Fruit fly (Drosophila melanogaster) whole organism, embryonic: Measurements from ENCODE around the gene tHMG1.

Experiments used
- ATbp ChIP-seq: fragments of 200-800 bp; sonication (Bioruptor generic); optimal IDR thresholded peaks from 2 replicates; lab custom pipeline; 2017; ENCODE audit warnings: missing biosample characterization, mild to moderate bottlenecking, missing genetic modification characterization, missing genetic modification reagents
- Ada2b ChIP-seq: fragments of 200-800 bp; sonication (Bioruptor generic); IDR thresholded peaks from 2 replicates; pipeline ENCODE4 v1.3.6; 2022; ENCODE audit warnings: missing biosample characterization, missing genetic modification characterization
- CG10979 ChIP-seq: fragments of 200-800 bp; sonication (Bioruptor generic); optimal IDR thresholded peaks from 2 replicates; lab custom pipeline; 2018; ENCODE audit warnings: missing biosample characterization, mild to moderate bottlenecking, missing genetic modification characterization, moderate library complexity
- CG11560 ChIP-seq: fragments of 200-800 bp; sonication (Bioruptor generic); IDR thresholded peaks from 3 replicates; pipeline ENCODE4 v1.3.6; 2022; ENCODE audit warnings: missing biosample characterization, missing genetic modification characterization
- CG12071 ChIP-seq: fragments of 200-800 bp; sonication (Bioruptor generic); optimal IDR thresholded peaks from 3 replicates; lab custom pipeline; 2018; ENCODE audit warnings: missing biosample characterization, mild to moderate bottlenecking, missing genetic modification characterization
- CG12942 ChIP-seq: fragments of 200-800 bp; sonication (Bioruptor generic); optimal IDR thresholded peaks from 3 replicates; lab custom pipeline; 2016; ENCODE audit warnings: missing biosample characterization, missing genetic modification characterization
- CG13287 ChIP-seq: fragments of 200-800 bp; sonication (Bioruptor generic); IDR thresholded peaks from 2 replicates; pipeline ENCODE4 v1.3.6; 2022; ENCODE audit warnings: missing biosample characterization, missing genetic modification characterization; ENCODE audit not compliant: partially characterized antibody
- CG13424 ChIP-seq: fragments of 200-800 bp; sonication (Bioruptor generic); optimal IDR thresholded peaks from 2 replicates; lab custom pipeline; 2019; ENCODE audit warnings: missing biosample characterization, mild to moderate bottlenecking, missing genetic modification characterization, moderate library complexity
- CG14014 ChIP-seq: fragments of 200-800 bp; sonication (Bioruptor generic); IDR thresholded peaks from 2 replicates; pipeline ENCODE4 v1.3.6; 2022; ENCODE audit warnings: missing biosample characterization, missing genetic modification characterization
- CG15514 ChIP-seq: fragments of 200-800 bp; sonication (Bioruptor generic); optimal IDR thresholded peaks from 3 replicates; lab custom pipeline; 2017; ENCODE audit warnings: missing biosample characterization, missing genetic modification characterization, mild to moderate bottlenecking, moderate library complexity, missing genetic modification reagents
- CG1647 ChIP-seq: fragments of 200-800 bp; sonication (Bioruptor generic); optimal IDR thresholded peaks from 3 replicates; lab custom pipeline; 2016; ENCODE audit warnings: missing biosample characterization, missing genetic modification characterization
- CG17361 ChIP-seq: fragments of 200-800 bp; sonication (Bioruptor generic); IDR thresholded peaks from 3 replicates; pipeline ENCODE4 v1.3.6; 2022; ENCODE audit warnings: missing biosample characterization, missing genetic modification characterization
- CG31441 ChIP-seq: fragments of 200-800 bp; sonication (Bioruptor generic); IDR thresholded peaks from 2 replicates; pipeline ENCODE4 v1.3.6; 2022; ENCODE audit warnings: missing biosample characterization, missing genetic modification characterization
- CG3281 ChIP-seq: fragments of 200-800 bp; sonication (Bioruptor generic); optimal IDR thresholded peaks from 3 replicates; lab custom pipeline; 2017; ENCODE audit warnings: missing biosample characterization, mild to moderate bottlenecking, missing genetic modification characterization
- CG3847 ChIP-seq: fragments of 200-800 bp; sonication (Bioruptor generic); IDR thresholded peaks from 2 replicates; pipeline ENCODE4 v1.3.6; 2022; ENCODE audit warnings: missing biosample characterization, missing genetic modification characterization
- CG4282 ChIP-seq: fragments of 200-800 bp; sonication (Bioruptor generic); optimal IDR thresholded peaks from 2 replicates; lab custom pipeline; 2016; ENCODE audit warnings: missing biosample characterization, missing genetic modification characterization
- CG4328 ChIP-seq: fragments of 200-800 bp; sonication (Bioruptor generic); optimal IDR thresholded peaks from 3 replicates; lab custom pipeline; 2017; ENCODE audit warnings: missing biosample characterization, missing genetic modification reagents, missing genetic modification characterization
- CG4360 ChIP-seq: fragments of 200-800 bp; sonication (Bioruptor generic); IDR thresholded peaks from 2 replicates; pipeline ENCODE4 v1.3.6; 2022; ENCODE audit warnings: missing biosample characterization, missing genetic modification characterization
- CG6854 ChIP-seq: fragments of 200-800 bp; sonication (Bioruptor generic); optimal IDR thresholded peaks from 3 replicates; lab custom pipeline; 2017; ENCODE audit warnings: missing biosample characterization, mild to moderate bottlenecking, missing genetic modification characterization
- CG7556 ChIP-seq: fragments of 200-800 bp; sonication (Bioruptor generic); optimal IDR thresholded peaks from 2 replicates; lab custom pipeline; 2017; ENCODE audit warnings: missing biosample characterization, mild to moderate bottlenecking, missing genetic modification characterization
- CG8944 ChIP-seq: fragments of 200-800 bp; sonication (Bioruptor generic); optimal IDR thresholded peaks from 3 replicates; lab custom pipeline; 2016; ENCODE audit warnings: missing biosample characterization, missing genetic modification characterization
- CG9609 ChIP-seq: fragments of 200-800 bp; sonication (Bioruptor generic); optimal IDR thresholded peaks from 3 replicates; lab custom pipeline; 2016; ENCODE audit warnings: missing biosample characterization, missing genetic modification characterization
- Elba2 ChIP-seq: fragments of 200-800 bp; sonication (Bioruptor generic); optimal IDR thresholded peaks from 3 replicates; lab custom pipeline; 2016; ENCODE audit warnings: missing biosample characterization, missing genetic modification characterization
- Fer1 ChIP-seq: fragments of 200-800 bp; sonication (Bioruptor generic); optimal IDR thresholded peaks from 2 replicates; lab custom pipeline; 2017; ENCODE audit warnings: missing biosample characterization, mild to moderate bottlenecking, missing genetic modification characterization
- Fer2 ChIP-seq: fragments of 200-800 bp; sonication (Bioruptor generic); optimal IDR thresholded peaks from 2 replicates; lab custom pipeline; 2018; ENCODE audit warnings: missing biosample characterization, mild to moderate bottlenecking, missing genetic modification characterization, moderate library complexity
- HLH3B ChIP-seq: fragments of 200-800 bp; sonication (Bioruptor generic); IDR thresholded peaks from 2 replicates; pipeline ENCODE4 v1.3.6; 2022; ENCODE audit warnings: missing biosample characterization, missing genetic modification characterization
- MESR4 ChIP-seq: fragments of 200-800 bp; sonication (Bioruptor generic); optimal IDR thresholded peaks from 2 replicates; lab custom pipeline; 2018; ENCODE audit warnings: missing biosample characterization, mild to moderate bottlenecking, missing genetic modification characterization, moderate library complexity
- Nf-YA ChIP-seq: fragments of 200-800 bp; sonication (Bioruptor generic); IDR thresholded peaks from 2 replicates; pipeline ENCODE4 v1.3.6; 2022; ENCODE audit warnings: missing biosample characterization, missing genetic modification characterization
- Pdp1 ChIP-seq, 2 experiments: fragments of 200-800 bp; sonication (Bioruptor generic); optimal IDR thresholded peaks; 3 replicates each; lab custom pipeline; 2016; ENCODE audit warnings: missing biosample characterization in 2 of 2, missing genetic modification characterization in 2 of 2, mild to moderate bottlenecking in 1 of 2, moderate library complexity in 1 of 2
- Rfx ChIP-seq: fragments of 200-800 bp; sonication (Bioruptor generic); IDR thresholded peaks from 2 replicates; pipeline ENCODE4 v1.3.6; 2022; ENCODE audit warnings: missing biosample characterization, missing genetic modification characterization
- Rx ChIP-seq: fragments of 200-800 bp; sonication (Bioruptor generic); IDR thresholded peaks from 2 replicates; pipeline ENCODE4 v1.3.6; 2022; ENCODE audit warnings: missing biosample characterization, missing genetic modification characterization
- Spps ChIP-seq: fragments of 200-800 bp; sonication (Bioruptor generic); optimal IDR thresholded peaks from 2 replicates; lab custom pipeline; 2018; ENCODE audit warnings: missing biosample characterization, mild to moderate bottlenecking, missing genetic modification characterization
- Stat92E ChIP-seq, 3 experiments: fragments of >200 bp in 2 of 3; fragments of 200-800 bp in 1 of 3; sonication (Bioruptor generic) in 1 of 3; optimal IDR thresholded peaks; 2 replicates each; lab custom pipeline; 2017 to 2019; ENCODE audit warnings: missing biosample characterization in 3 of 3, missing genetic modification characterization in 3 of 3, mild to moderate bottlenecking in 1 of 3, moderate library complexity in 1 of 3
- Tbp ChIP-seq: fragments of >200 bp; optimal IDR thresholded peaks from 2 replicates; lab custom pipeline; 2018; ENCODE audit warnings: missing biosample characterization, missing genetic modification characterization
- YL-1 ChIP-seq: fragments of 200-800 bp; sonication (Bioruptor generic); optimal IDR thresholded peaks from 3 replicates; lab custom pipeline; 2017; ENCODE audit warnings: missing biosample characterization, mild to moderate bottlenecking, missing genetic modification characterization
- ara ChIP-seq: fragments of 200-800 bp; sonication (Bioruptor generic); IDR thresholded peaks from 2 replicates; pipeline ENCODE4 v1.3.6; 2022; ENCODE audit warnings: missing biosample characterization, missing genetic modification characterization
- caup ChIP-seq: fragments of 200-800 bp; sonication (Bioruptor generic); optimal IDR thresholded peaks from 3 replicates; lab custom pipeline; 2017; ENCODE audit warnings: missing biosample characterization, mild to moderate bottlenecking, missing genetic modification characterization, moderate library complexity; ENCODE audit not compliant: severe bottlenecking
- chif ChIP-seq, 2 experiments: fragments of 200-800 bp; sonication (Bioruptor generic); optimal IDR thresholded peaks; 3 replicates each; lab custom pipeline; 2016; ENCODE audit warnings: missing biosample characterization in 2 of 2, missing genetic modification characterization in 2 of 2
- cwo ChIP-seq: fragments of 200-800 bp; sonication (Bioruptor generic); optimal IDR thresholded peaks from 3 replicates; lab custom pipeline; 2017; ENCODE audit warnings: missing biosample characterization, missing genetic modification characterization, mild to moderate bottlenecking, moderate library complexity, missing genetic modification reagents
- hb ChIP-seq: fragments of 200-800 bp; sonication (Bioruptor generic); IDR thresholded peaks from 3 replicates; pipeline ENCODE4 v1.3.6; 2022; ENCODE audit warnings: missing biosample characterization, missing genetic modification characterization; ENCODE audit not compliant: partially characterized antibody
- hbn ChIP-seq: fragments of 200-800 bp; sonication (Bioruptor generic); IDR thresholded peaks from 2 replicates; pipeline ENCODE4 v1.3.6; 2022; ENCODE audit warnings: missing biosample characterization, missing genetic modification characterization; ENCODE audit not compliant: partially characterized antibody
- lab ChIP-seq: fragments of 200-800 bp; sonication (Bioruptor generic); optimal IDR thresholded peaks from 3 replicates; lab custom pipeline; 2017; ENCODE audit warnings: missing biosample characterization, missing genetic modification characterization, mild to moderate bottlenecking, moderate library complexity, missing genetic modification reagents
- lola ChIP-seq, 3 experiments: fragments of >200 bp in 2 of 3; fragments of 200-800 bp in 1 of 3; sonication (Bioruptor generic) in 1 of 3; optimal IDR thresholded peaks; 2 replicates each; lab custom pipeline; 2017 to 2019; ENCODE audit warnings: missing biosample characterization in 3 of 3, missing genetic modification characterization in 3 of 3, mild to moderate bottlenecking in 1 of 3, moderate library complexity in 1 of 3
- mld ChIP-seq: fragments of 200-800 bp; sonication (Bioruptor generic); IDR thresholded peaks from 3 replicates; pipeline ENCODE4 v1.3.6; 2022; ENCODE audit warnings: missing biosample characterization, missing genetic modification characterization; ENCODE audit not compliant: partially characterized antibody
- peb ChIP-seq: fragments of 200-800 bp; sonication (Bioruptor generic); IDR thresholded peaks from 2 replicates; pipeline ENCODE4 v1.3.6; 2022; ENCODE audit warnings: missing biosample characterization, missing genetic modification characterization
- pita ChIP-seq: fragments of 200-800 bp; sonication (Bioruptor generic); optimal IDR thresholded peaks from 2 replicates; lab custom pipeline; 2017; ENCODE audit warnings: missing biosample characterization, mild to moderate bottlenecking, missing genetic modification characterization
- pzg ChIP-seq: fragments of 200-800 bp; sonication (Bioruptor generic); optimal IDR thresholded peaks from 3 replicates; lab custom pipeline; 2018; ENCODE audit warnings: missing biosample characterization, mild to moderate bottlenecking, missing genetic modification characterization, moderate library complexity
- run ChIP-seq: fragments of 200-800 bp; sonication (Bioruptor generic); optimal IDR thresholded peaks from 3 replicates; lab custom pipeline; 2018; ENCODE audit warnings: missing biosample characterization, mild to moderate bottlenecking, missing genetic modification characterization
- zf30C ChIP-seq: fragments of 200-800 bp; sonication (Bioruptor generic); optimal IDR thresholded peaks from 3 replicates; lab custom pipeline; 2018; ENCODE audit warnings: missing biosample characterization, mild to moderate bottlenecking, missing genetic modification characterization

tHMG1 gene

DNA sequence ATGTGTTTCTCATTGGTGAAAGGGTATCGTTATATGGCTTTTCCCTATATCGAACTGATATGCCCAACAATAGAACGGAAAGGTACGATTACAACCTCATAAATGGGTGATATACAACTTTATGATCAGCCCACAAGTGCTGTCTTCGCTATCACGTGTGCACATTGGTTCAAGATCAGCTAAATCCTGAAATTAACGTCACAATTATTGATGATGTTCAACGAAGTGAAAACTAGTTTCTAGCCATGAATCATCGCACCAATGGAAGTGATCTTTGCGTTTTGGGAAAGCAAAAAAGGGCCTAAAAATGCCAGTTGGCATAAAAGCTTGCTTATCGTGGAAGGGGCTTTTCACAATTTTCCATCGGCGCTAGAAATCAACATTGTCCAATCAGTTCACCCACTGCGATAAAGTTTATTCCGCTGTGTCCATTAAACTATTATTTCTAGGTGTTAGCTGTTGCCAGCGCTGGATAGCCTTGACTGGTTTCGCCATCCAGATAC lies 27.0 kb upstream of the tHMG1 start, which contains the start of gene CG7054 (continued):
- TF ChIP-seq CG15514 (peak; percentile 42), HLH3B (no peak), run (tag; lab: Kevin White, UChicago) (no peak), CG6854 (GFP tag; lab: Kevin White, UChicago) (peak; percentile 17), CG14014 (GFP tag; lab: Robert Waterston, UW) (peak; percentile 26; the same call in 1 of the 2 replicates), CG8944 (GFP tag; lab: Kevin White, UChicago) (no peak), Ada2b (no peak), Rx (GFP tag; lab: Robert Waterston, UW) (no peak), CG31441 (GFP tag; lab: Robert Waterston, UW) (0 out of 2 replicates have a peak, but pooled peaks have one; percentile 12), Stat92E (GFP tag; optimal IDR thresholded peaks at IDR 0.05; lab: Kevin White, UChicago) (no peak), zf30C (GFP tag; lab: Kevin White, UChicago) (no peak), Rfx (GFP tag; lab: Robert Waterston, UW) (peak; percentile 17; the same call in 1 of the 2 replicates), CG12071 (peak; percentile 64), CG17361 (peak; percentile 35; the same call in 2 of the 3 replicates), CG1647 (GFP tag; lab: Kevin White, UChicago) (no peak), ara (GFP tag; lab: Robert Waterston, UW) (no peak), Nf-YA (GFP tag; lab: Robert Waterston, UW) (no peak), YL-1 (GFP tag; lab: Kevin White, UChicago) (peak; percentile 25), CG3281 (GFP tag; lab: Kevin White, UChicago) (peak; percentile 50), CG11560 (tag; lab: Robert Waterston, UW) (no peak), peb (GFP tag; lab: Robert Waterston, UW) (no peak), mld (GFP tag; lab: Robert Waterston, UW) (no peak), Spps (no peak), hbn (GFP tag; lab: Robert Waterston, UW) (no peak), Pdp1 (GFP tag; optimal IDR thresholded peaks at IDR 0.05; lab: Kevin White, UChicago) (no peak), CG13424 (tag; lab: Kevin White, UChicago) (peak; percentile 27), CG10979 (no peak), hb (no peak), Fer2 (tag; lab: Kevin White, UChicago) (no peak), chif (GFP tag; optimal IDR thresholded peaks at IDR 0.05; lab: Kevin White, UChicago) (no peak), CG7556 (GFP tag; lab: Kevin White, UChicago) (peak; percentile 29), caup (GFP tag; lab: Kevin White, UChicago) (peak; percentile 63), lab (GFP tag; lab: Kevin White, UChicago) (peak; percentile 50), CG9609 (GFP tag; lab: Kevin White, UChicago) (no peak), Fer1 (GFP tag; lab: Kevin White, UChicago) (peak; percentile 21), CG13287 (GFP tag; lab: Robert Waterston, UW) (peak; percentile 37; the same call in 1 of the 2 replicates), Tbp (GFP tag; lab: Kevin White, UChicago) (no peak), CG3847 (GFP tag; lab: Robert Waterston, UW) (no peak), CG4282 (GFP tag; lab: Kevin White, UChicago) (no peak), Elba2 (GFP tag; lab: Kevin White, UChicago) (no peak), pzg (peak; percentile 16), ATbp (peak; percentile 32), CG4360 (GFP tag; lab: Robert Waterston, UW) (no peak), CG12942 (no peak), CG4328 (GFP tag; lab: Kevin White, UChicago) (peak; percentile 6), cwo (peak; percentile 61), lola (GFP tag; optimal IDR thresholded peaks at IDR 0.05; lab: Kevin White, UChicago) (no peak), pita (GFP tag; lab: Kevin White, UChicago) (no peak), MESR4 (GFP tag; lab: Kevin White, UChicago) (no peak)
